Worm (Caenorhabditis elegans) whole organism, L4 larva: ENCODE measurements around the gene srd-25.

Experiments used
- daf-19 ChIP-seq: fragments of 200-800 bp; sonication (Bioruptor generic); conservative IDR thresholded peaks from 2 replicates; pipeline ENCODE4 v1.3.6; 2022; ENCODE audit warnings: missing genetic modification characterization, missing compliant biosample characterization
- lin-13 ChIP-seq: fragments of 150-350 bp; optimal IDR thresholded peaks from 2 replicates; lab custom pipeline; 2014; ENCODE audit warnings: missing biosample characterization, missing genetic modification reagents, missing genetic modification characterization
- lin-39 ChIP-seq: fragments of 150-350 bp; optimal IDR thresholded peaks from 2 replicates; lab custom pipeline; 2014; ENCODE audit warnings: missing biosample characterization, missing genetic modification reagents, missing genetic modification characterization
- lsy-2 ChIP-seq, 2 experiments: fragments of 150-350 bp in 1 of 2; sonication (generic microtip) in 1 of 2; optimal IDR thresholded peaks; 2 replicates each; lab custom pipeline; 2014 to 2017; ENCODE audit warnings: missing biosample characterization in 2 of 2, missing genetic modification characterization in 2 of 2
- mdt-29 ChIP-seq: fragments of 200-800 bp; sonication (Bioruptor generic); IDR thresholded peaks from 2 replicates; pipeline ENCODE4 v1.3.6; 2022; ENCODE audit warnings: missing genetic modification reagents, missing genetic modification characterization, missing compliant biosample characterization

DNA sequence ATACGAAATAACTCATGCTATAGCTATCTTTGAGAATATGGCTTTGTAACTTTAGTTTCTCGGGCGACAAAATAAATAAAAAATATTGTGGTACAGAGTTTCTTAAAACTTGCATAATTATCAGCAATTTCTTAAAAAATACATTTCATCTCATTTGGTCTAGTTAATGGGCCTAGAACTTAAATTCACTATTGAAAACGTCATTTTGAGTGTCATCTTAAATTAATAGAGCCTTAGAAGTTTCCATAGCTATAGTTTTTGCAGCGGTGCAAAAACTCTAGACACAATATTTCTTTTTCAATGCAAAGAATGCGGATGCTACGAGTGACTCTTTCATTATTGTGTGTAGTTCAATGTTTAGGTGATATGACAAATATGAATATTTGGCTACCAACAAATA, 19.8 kb upstream of the srd-25 start, which contains the start of gene clec-215:
- TF ChIP-seq mdt-29 (GFP tag; lab: Robert Waterston, UW) (no peak), lsy-2 (tag; optimal IDR thresholded peaks at IDR 0.05; lab: Kevin White, UChicago) (no peak), daf-19 (no peak), lin-39 (tag; lab: Kevin White, UChicago) (no peak), lin-13 (GFP tag; lab: Kevin White, UChicago) (no peak)
